Worm (Caenorhabditis elegans): ENCODE results near the gene tba-8.

The tba-8 gene

DNA sequence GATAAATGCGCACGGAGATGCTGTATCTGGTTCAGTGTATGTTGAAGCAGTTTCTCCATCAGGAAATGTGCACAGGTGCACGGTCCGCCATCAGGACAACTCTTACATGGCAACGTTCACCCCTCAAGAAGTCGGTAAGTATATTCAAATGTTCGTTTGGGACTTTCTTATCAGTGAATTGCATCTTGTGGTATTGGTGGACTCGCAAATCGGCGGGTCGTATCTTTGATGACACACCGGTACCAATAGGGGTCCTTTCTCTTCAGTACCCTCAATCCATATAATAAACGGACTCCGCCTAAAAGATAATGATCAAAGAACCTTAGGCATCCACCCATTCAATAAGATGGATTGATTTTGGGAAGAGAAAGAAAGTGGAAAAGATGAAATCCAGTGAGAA, 52.2 kb downstream of the tba-8 start:
- no peak for TF ChIP-seq hnd-1 (tag; optimal IDR thresholded peaks at IDR 0.05)
- TF ChIP-seq ama-1 (optimal IDR thresholded peaks at IDR 0.05): no peak
- TF ChIP-seq ceh-13 (GFP tag; optimal IDR thresholded peaks at IDR 0.05): no peak
- no peak for TF ChIP-seq sea-1 (GFP tag; conservative IDR thresholded peaks at IDR 0.05)
- no peak for TF ChIP-seq tbx-37 (GFP tag; conservative IDR thresholded peaks at IDR 0.05)
- no peak for TF ChIP-seq ceh-36 (tag; optimal IDR thresholded peaks at IDR 0.05)
- no peak for TF ChIP-seq flt-1 (GFP tag; IDR thresholded peaks at IDR 0.05)
- no peak for TF ChIP-seq aly-1 (tag; optimal IDR thresholded peaks at IDR 0.05)
- TF ChIP-seq tbx-11 (GFP tag; IDR thresholded peaks at IDR 0.05): no peak
- no peak for TF ChIP-seq tra-4 (tag; optimal IDR thresholded peaks at IDR 0.05)
- TF ChIP-seq F13C5.2 (tag; optimal IDR thresholded peaks at IDR 0.05): no peak
- TF ChIP-seq pes-1 (GFP tag; IDR thresholded peaks at IDR 0.05): no peak
- no peak for TF ChIP-seq B0310.2 (tag; optimal IDR thresholded peaks at IDR 0.05)
- no peak for TF ChIP-seq hmg-4 (GFP tag; optimal IDR thresholded peaks at IDR 0.05)
